Worm (Caenorhabditis elegans): Measurements from ENCODE around the gene cul-6.
"Not testable (repeated sequence)": the region's sequence is repeated elsewhere in the genome, so short reads cannot be mapped to it uniquely, and the experiment has no call there.

ce11 chrIV:12639311-12639710 is 49.1 kb upstream of the cul-6 start, which contains the start of gene C26H9A.3:
- not testable (repeated sequence) for TF ChIP-seq nhr-10, lsy-2, mab-5, nhr-237, ceh-82, mdl-1, ztf-11, F13H6.1 (tag; optimal IDR thresholded peaks at IDR 0.05)
